Fruit fly (Drosophila melanogaster): ENCODE measurements around the gene CG4907.

Gene CG4907

DNA sequence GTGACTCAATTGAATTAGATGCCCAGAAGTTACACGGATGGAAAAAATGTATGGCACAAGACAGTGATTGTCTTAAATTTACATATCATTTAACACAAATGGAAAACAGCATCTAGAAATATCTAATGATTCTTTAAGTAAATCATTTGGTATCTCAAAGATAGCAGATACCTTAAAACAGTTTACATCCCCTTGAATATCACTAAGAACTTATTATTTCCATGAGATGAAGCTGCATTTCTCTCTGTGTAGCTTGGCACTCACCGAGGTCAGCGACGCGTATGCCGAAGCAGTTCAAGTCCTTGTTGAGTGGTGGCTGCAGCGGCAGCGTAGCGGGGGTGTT, 9.0 kb upstream of the CG4907 start (continued):
- no peak for TF ChIP-seq hkb (optimal IDR thresholded peaks at IDR 0.05)
- TF ChIP-seq hkb (GFP tag; IDR thresholded peaks at IDR 0.05), result 0 out of 2 replicates have a peak, but pooled peaks have one; percentile 15
- no peak for TF ChIP-seq pb (GFP tag; optimal IDR thresholded peaks at IDR 0.05)
- TF ChIP-seq H15 (GFP tag; IDR thresholded peaks at IDR 0.05), result no peak
- TF ChIP-seq unpg (GFP tag; optimal IDR thresholded peaks at IDR 0.05), result peak; percentile 47
- peak; percentile 35 for TF ChIP-seq bab2 (GFP tag; optimal IDR thresholded peaks at IDR 0.05)
- no peak for TF ChIP-seq klu (GFP tag; IDR thresholded peaks at IDR 0.05)
- no peak for TF ChIP-seq CG42726 (GFP tag; IDR thresholded peaks at IDR 0.05; ENCODE audit: partially characterized antibody)
- TF ChIP-seq Fer2 (tag; optimal IDR thresholded peaks at IDR 0.05), result no peak
- TF ChIP-seq CG7987 (GFP tag; optimal IDR thresholded peaks at IDR 0.05), result no peak
- TF ChIP-seq CG5953 (GFP tag; IDR thresholded peaks at IDR 0.05), result no peak
- peak; percentile 19 for TF ChIP-seq CG4424 (GFP tag; optimal IDR thresholded peaks at IDR 0.05)
- no peak for TF ChIP-seq prd (optimal IDR thresholded peaks at IDR 0.05)
- TF ChIP-seq prd (GFP tag; IDR thresholded peaks at IDR 0.05), result 0 out of 3 replicates have a peak, but pooled peaks have one; percentile 23
- no peak for TF ChIP-seq ac (GFP tag; optimal IDR thresholded peaks at IDR 0.05)
- TF ChIP-seq Pdp1 (GFP tag; optimal IDR thresholded peaks at IDR 0.05), result no peak
- no peak for TF ChIP-seq CG11093 (GFP tag; IDR thresholded peaks at IDR 0.05)
- no peak for TF ChIP-seq CG10274 (GFP tag; optimal IDR thresholded peaks at IDR 0.05)
- TF ChIP-seq Ptx1 (GFP tag; IDR thresholded peaks at IDR 0.05), result 0 out of 2 replicates have a peak, but pooled peaks have one; percentile 30
- peak; percentile 44; the same call in 1 of the 2 replicates for TF ChIP-seq CG31441 (GFP tag; IDR thresholded peaks at IDR 0.05)
- peak; percentile 71 for TF ChIP-seq CG18599 (GFP tag; optimal IDR thresholded peaks at IDR 0.05)
- TF ChIP-seq CG32532 (GFP tag; IDR thresholded peaks at IDR 0.05), result peak; percentile 10; the same call in 1 of the 2 replicates
- no peak for TF ChIP-seq CG17568 (GFP tag; optimal IDR thresholded peaks at IDR 0.05)
- TF ChIP-seq btn (GFP tag; optimal IDR thresholded peaks at IDR 0.05), result no peak
- no peak for TF ChIP-seq hth (optimal IDR thresholded peaks at IDR 0.05)
- TF ChIP-seq CG1603 (tag; optimal IDR thresholded peaks at IDR 0.05), result peak; percentile 47
- no peak for TF ChIP-seq dimm (GFP tag; IDR thresholded peaks at IDR 0.05)
- peak; percentile 25 for TF ChIP-seq ind (GFP tag; optimal IDR thresholded peaks at IDR 0.05)
- TF ChIP-seq dm (GFP tag; optimal IDR thresholded peaks at IDR 0.05), result no peak
- no peak for TF ChIP-seq ase (GFP tag; IDR thresholded peaks at IDR 0.05)
- TF ChIP-seq jumu (GFP tag; optimal IDR thresholded peaks at IDR 0.05), result peak; percentile 22
- no peak for TF ChIP-seq ap (GFP tag; IDR thresholded peaks at IDR 0.05)
- TF ChIP-seq CG14667 (GFP tag; IDR thresholded peaks at IDR 0.05), result no peak
- TF ChIP-seq Taf1 (GFP tag; IDR thresholded peaks at IDR 0.05), result no peak
- TF ChIP-seq CG2129 (GFP tag; IDR thresholded peaks at IDR 0.05; ENCODE audit: partially characterized antibody), result no peak
- peak; percentile 72 for TF ChIP-seq zf30C (GFP tag; optimal IDR thresholded peaks at IDR 0.05)
- no peak for TF ChIP-seq E2f2 (GFP tag; IDR thresholded peaks at IDR 0.05)
- peak in 1 of 3 experiments; percentile 26 for TF ChIP-seq lola (GFP tag; optimal IDR thresholded peaks at IDR 0.05)
- no peak for TF ChIP-seq D (optimal IDR thresholded peaks at IDR 0.05)
- no peak for TF ChIP-seq D (GFP tag; optimal IDR thresholded peaks at IDR 0.05)
- no peak for TF ChIP-seq pan (optimal IDR thresholded peaks at IDR 0.05)
- TF ChIP-seq pan (GFP tag; optimal IDR thresholded peaks at IDR 0.05 in 1 of 2, IDR thresholded peaks at IDR 0.05 in 1 of 2), result peak in 1 of 2 experiments; percentile 14
- no peak for TF ChIP-seq hbn (GFP tag; IDR thresholded peaks at IDR 0.05; ENCODE audit: partially characterized antibody)
- TF ChIP-seq nerfin-1 (tag; optimal IDR thresholded peaks at IDR 0.05), result peak; percentile 71
- no peak for TF ChIP-seq CG4820 (GFP tag; optimal IDR thresholded peaks at IDR 0.05)
- TF ChIP-seq CG13296 (GFP tag; optimal IDR thresholded peaks at IDR 0.05), result no peak
- no peak for TF ChIP-seq Myb (GFP tag; optimal IDR thresholded peaks at IDR 0.05)
- peak; percentile 12 for TF ChIP-seq CG6813 (GFP tag; optimal IDR thresholded peaks at IDR 0.05)
- no peak for TF ChIP-seq grn (GFP tag; optimal IDR thresholded peaks at IDR 0.05)
- TF ChIP-seq MESR4 (GFP tag; optimal IDR thresholded peaks at IDR 0.05), result no peak
- TF ChIP-seq vvl (GFP tag; IDR thresholded peaks at IDR 0.05), result 0 out of 2 replicates have a peak, but pooled peaks have one; percentile 23
- no peak for TF ChIP-seq Lpt (GFP tag; optimal IDR thresholded peaks at IDR 0.05)
- no peak for TF ChIP-seq vnd (GFP tag; IDR thresholded peaks at IDR 0.05; ENCODE audit: partially characterized antibody)

All from whole organism, embryonic.